Worm (Caenorhabditis elegans): Measurements from ENCODE around the gene R13A5.10.

DNA sequence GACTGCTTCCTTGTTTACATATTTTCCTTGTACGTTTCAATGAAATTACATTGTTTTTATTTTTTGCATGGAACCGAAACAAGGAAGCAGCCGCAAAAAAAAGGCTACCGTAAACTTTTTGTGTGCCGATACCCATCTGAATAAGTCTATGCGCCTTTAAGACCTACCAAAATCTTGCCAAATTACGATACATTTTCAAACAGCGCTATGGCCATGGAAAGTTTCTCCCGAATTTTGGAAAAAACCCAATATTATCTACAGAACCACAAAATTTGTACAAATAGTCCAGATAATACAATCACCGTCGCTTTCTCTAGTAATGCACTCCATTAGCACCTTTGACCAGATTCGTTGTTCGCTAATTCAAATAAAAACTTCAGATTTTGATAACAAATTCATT lies 11.1 kb downstream of the R13A5.10 start:
- TF ChIP-seq jun-1 (tag; optimal IDR thresholded peaks at IDR 0.05) (no peak), vab-7 (GFP tag; IDR thresholded peaks at IDR 0.05) (no peak), dmd-8 (GFP tag; IDR thresholded peaks at IDR 0.05) (no peak), nhr-25 (tag; optimal IDR thresholded peaks at IDR 0.05; ENCODE audit: borderline replicate concordance, insufficient read depth) (no peak)

Measured in whole organism, L4 larva.